Fruit fly (Drosophila melanogaster) whole organism, pupa: ENCODE results near the gene CG4186.

ENCODE experiments used
- CG10348 ChIP-seq: fragments of 200-800 bp; sonication (Bioruptor generic); IDR thresholded peaks from 2 replicates; pipeline ENCODE4 v1.3.6; 2022; ENCODE audit warnings: missing biosample characterization, missing genetic modification characterization
- CG12605 ChIP-seq: fragments of 200-800 bp; sonication (Bioruptor generic); IDR thresholded peaks from 2 replicates; pipeline ENCODE4 v1.3.6; 2022; ENCODE audit warnings: missing biosample characterization, missing genetic modification characterization
- CG13204 ChIP-seq: fragments of 200-800 bp; sonication (Bioruptor generic); optimal IDR thresholded peaks from 2 replicates; lab custom pipeline; 2018; ENCODE audit warnings: missing biosample characterization, mild to moderate bottlenecking, missing genetic modification characterization, moderate library complexity
- CG14655 ChIP-seq: fragments of 200-800 bp; sonication (Bioruptor generic); optimal IDR thresholded peaks from 3 replicates; lab custom pipeline; 2017; ENCODE audit warnings: mild to moderate bottlenecking, missing biosample characterization, missing genetic modification reagents, missing genetic modification characterization
- CG15710 ChIP-seq: fragments of 200-800 bp; sonication (Bioruptor generic); optimal IDR thresholded peaks from 2 replicates; lab custom pipeline; 2018; ENCODE audit warnings: missing biosample characterization, mild to moderate bottlenecking, missing genetic modification characterization, moderate library complexity
- CG17806 ChIP-seq: fragments of 200-800 bp; sonication (Bioruptor generic); optimal IDR thresholded peaks from 2 replicates; lab custom pipeline; 2018; ENCODE audit warnings: missing biosample characterization, mild to moderate bottlenecking, missing genetic modification characterization, moderate library complexity
- CG32121 ChIP-seq: fragments of 200-800 bp; sonication (Bioruptor generic); IDR thresholded peaks from 2 replicates; pipeline ENCODE4 v1.3.6; 2022; ENCODE audit warnings: missing biosample characterization, missing genetic modification characterization
- CG34367 ChIP-seq: fragments of 200-800 bp; sonication (Bioruptor generic); optimal IDR thresholded peaks from 2 replicates; lab custom pipeline; 2018; ENCODE audit warnings: missing biosample characterization, mild to moderate bottlenecking, missing genetic modification characterization
- CG4496 ChIP-seq: fragments of 200-800 bp; sonication (Bioruptor generic); IDR thresholded peaks from 3 replicates; pipeline ENCODE4 v1.3.6; 2022; ENCODE audit warnings: missing biosample characterization, missing genetic modification characterization
- CG8159 ChIP-seq: fragments of 200-800 bp; sonication (Bioruptor generic); optimal IDR thresholded peaks from 3 replicates; lab custom pipeline; 2018; ENCODE audit warnings: missing biosample characterization, mild to moderate bottlenecking, missing genetic modification characterization, moderate library complexity
- CG8301 ChIP-seq: fragments of 200-800 bp; sonication (Bioruptor generic); optimal IDR thresholded peaks from 2 replicates; lab custom pipeline; 2018; ENCODE audit warnings: missing biosample characterization, mild to moderate bottlenecking, missing genetic modification characterization
- CG9948 ChIP-seq: fragments of 200-800 bp; sonication (Bioruptor generic); optimal IDR thresholded peaks from 2 replicates; lab custom pipeline; 2018; ENCODE audit warnings: missing biosample characterization, mild to moderate bottlenecking, missing genetic modification characterization, moderate library complexity
- D1 ChIP-seq: fragments of 200-800 bp; sonication (Bioruptor generic); optimal IDR thresholded peaks from 2 replicates; lab custom pipeline; 2018; ENCODE audit warnings: missing biosample characterization, mild to moderate bottlenecking, missing genetic modification characterization, moderate library complexity
- EcR ChIP-seq: fragments of 200-800 bp; sonication (Bioruptor generic); optimal IDR thresholded peaks from 3 replicates; lab custom pipeline; 2019; ENCODE audit warnings: missing biosample characterization, missing genetic modification characterization, mild to moderate bottlenecking, moderate library complexity, missing genetic modification reagents
- Ets98B ChIP-seq: fragments of 200-800 bp; sonication (Bioruptor generic); IDR thresholded peaks from 2 replicates; pipeline ENCODE4 v1.3.6; 2022; ENCODE audit warnings: missing biosample characterization, missing genetic modification characterization
- Pif1A ChIP-seq: fragments of 200-800 bp; sonication (Bioruptor generic); optimal IDR thresholded peaks from 3 replicates; lab custom pipeline; 2016; ENCODE audit warnings: missing biosample characterization, missing genetic modification characterization
- Pif1B ChIP-seq: fragments of 200-800 bp; sonication (Bioruptor generic); optimal IDR thresholded peaks from 3 replicates; lab custom pipeline; 2016; ENCODE audit warnings: missing biosample characterization, missing genetic modification characterization
- Snoo ChIP-seq: fragments of 200-800 bp; sonication (Bioruptor generic); optimal IDR thresholded peaks from 3 replicates; lab custom pipeline; 2017; ENCODE audit warnings: missing biosample characterization, mild to moderate bottlenecking, missing genetic modification characterization, inconsistent platforms
- fd96Ca ChIP-seq: fragments of 200-800 bp; sonication (Bioruptor generic); IDR thresholded peaks from 3 replicates; pipeline ENCODE4 v1.3.6; 2022; ENCODE audit warnings: missing biosample characterization, missing genetic modification characterization
- gl ChIP-seq: fragments of 200-800 bp; sonication (Bioruptor generic); optimal IDR thresholded peaks from 2 replicates; lab custom pipeline; 2018; ENCODE audit warnings: missing biosample characterization, mild to moderate bottlenecking, missing genetic modification characterization
- rn ChIP-seq: fragments of 200-800 bp; sonication (Bioruptor generic); IDR thresholded peaks from 2 replicates; pipeline ENCODE4 v1.3.6; 2022; ENCODE audit warnings: missing biosample characterization, missing genetic modification characterization

The CG4186 gene

DNA sequence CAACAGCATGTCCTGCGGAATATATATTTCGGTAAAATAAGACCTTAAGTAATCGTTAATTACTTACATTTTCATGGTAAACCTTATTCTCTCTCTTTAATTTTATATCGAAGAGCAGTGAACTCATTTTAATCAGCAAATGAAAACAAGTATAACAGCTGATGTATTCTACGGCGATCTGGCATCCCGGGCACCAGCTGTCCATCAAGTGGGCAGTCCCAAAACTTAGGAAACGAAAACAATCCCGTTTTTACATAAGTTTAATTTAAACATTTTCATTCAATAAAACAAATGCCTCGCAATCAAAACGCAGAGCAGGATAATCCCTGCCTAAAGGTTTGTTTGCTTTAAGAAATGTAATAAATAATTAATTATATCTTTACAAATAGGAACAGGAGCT, at the start of gene CG4186, which contains the start of gene CG4074:
CG4186 (plus strand) TSS at position 237 of the 400 bp plus-strand sequence.
CG4074 (minus strand) TSS at position 151 of the 400 bp plus-strand sequence.
- TF ChIP-seq Pif1B (GFP tag; lab: Kevin White, UChicago): peak; percentile 24
- TF ChIP-seq fd96Ca (GFP tag; lab: Robert Waterston, UW): no peak
- TF ChIP-seq Snoo (tag; lab: Kevin White, UChicago): no peak
- TF ChIP-seq Pif1A (GFP tag; lab: Kevin White, UChicago): no peak
- no peak for TF ChIP-seq rn
- TF ChIP-seq CG9948 (tag; lab: Kevin White, UChicago): no peak
- TF ChIP-seq Ets98B (GFP tag; lab: Robert Waterston, UW): no peak
- TF ChIP-seq CG8301 (tag; lab: Kevin White, UChicago): no peak
- no peak for TF ChIP-seq gl (tag; lab: Kevin White, UChicago)
- no peak for TF ChIP-seq CG12605 (GFP tag; lab: Robert Waterston, UW)
- TF ChIP-seq CG34367: no peak
- TF ChIP-seq CG8159: no peak
- no peak for TF ChIP-seq CG17806 (tag; lab: Kevin White, UChicago)
- TF ChIP-seq CG4496 (GFP tag; lab: Robert Waterston, UW): no peak
- TF ChIP-seq EcR: peak; percentile 93
- peak; percentile 42 for TF ChIP-seq D1 (tag; lab: Kevin White, UChicago)
- TF ChIP-seq CG14655 (GFP tag; lab: Kevin White, UChicago): no peak
- no peak for TF ChIP-seq CG10348 (GFP tag; lab: Robert Waterston, UW)
- TF ChIP-seq CG15710 (tag; lab: Kevin White, UChicago): no peak

DNA sequence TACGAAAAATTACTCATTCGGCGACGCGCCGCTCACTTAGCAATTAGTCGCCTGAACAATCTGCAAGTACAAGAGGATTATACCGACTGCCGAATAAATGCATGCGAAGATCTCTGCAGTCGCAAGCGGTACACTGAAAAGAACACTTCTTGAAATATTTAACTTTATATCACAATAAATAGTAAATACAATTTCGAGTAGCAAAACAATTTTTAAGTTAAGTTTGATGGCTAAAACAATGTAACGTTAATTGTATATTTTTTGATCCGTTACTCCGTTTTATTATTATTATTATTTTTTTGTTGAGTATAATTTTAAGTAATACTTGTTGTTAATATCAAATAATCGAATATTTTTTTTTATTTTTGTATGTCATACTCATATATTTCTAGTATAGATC, 40.0 kb upstream of the CG4186 start:
- no peak for TF ChIP-seq CG10348 (GFP tag; lab: Robert Waterston, UW)
- peak; percentile 17 for TF ChIP-seq Snoo (tag; lab: Kevin White, UChicago)
- TF ChIP-seq D1 (tag; lab: Kevin White, UChicago): no peak
- TF ChIP-seq fd96Ca (GFP tag; lab: Robert Waterston, UW): no peak
- TF ChIP-seq CG4496 (GFP tag; lab: Robert Waterston, UW): no peak
- TF ChIP-seq rn: no peak
- TF ChIP-seq Pif1A (GFP tag; lab: Kevin White, UChicago): no peak
- TF ChIP-seq CG15710 (tag; lab: Kevin White, UChicago): no peak
- TF ChIP-seq CG32121 (GFP tag; lab: Robert Waterston, UW): no peak
- no peak for TF ChIP-seq Pif1B (GFP tag; lab: Kevin White, UChicago)
- no peak for TF ChIP-seq CG12605 (GFP tag; lab: Robert Waterston, UW)
- TF ChIP-seq EcR: no peak
- TF ChIP-seq CG14655 (GFP tag; lab: Kevin White, UChicago): no peak
- TF ChIP-seq CG8301 (tag; lab: Kevin White, UChicago): no peak
- TF ChIP-seq CG34367: no peak
- TF ChIP-seq CG9948 (tag; lab: Kevin White, UChicago): peak; percentile 15
- TF ChIP-seq CG8159: peak; percentile 20
- no peak for TF ChIP-seq CG13204 (GFP tag; lab: Kevin White, UChicago)
- TF ChIP-seq CG17806 (tag; lab: Kevin White, UChicago): no peak
- no peak for TF ChIP-seq Ets98B (GFP tag; lab: Robert Waterston, UW)
- no peak for TF ChIP-seq gl (tag; lab: Kevin White, UChicago)

DNA sequence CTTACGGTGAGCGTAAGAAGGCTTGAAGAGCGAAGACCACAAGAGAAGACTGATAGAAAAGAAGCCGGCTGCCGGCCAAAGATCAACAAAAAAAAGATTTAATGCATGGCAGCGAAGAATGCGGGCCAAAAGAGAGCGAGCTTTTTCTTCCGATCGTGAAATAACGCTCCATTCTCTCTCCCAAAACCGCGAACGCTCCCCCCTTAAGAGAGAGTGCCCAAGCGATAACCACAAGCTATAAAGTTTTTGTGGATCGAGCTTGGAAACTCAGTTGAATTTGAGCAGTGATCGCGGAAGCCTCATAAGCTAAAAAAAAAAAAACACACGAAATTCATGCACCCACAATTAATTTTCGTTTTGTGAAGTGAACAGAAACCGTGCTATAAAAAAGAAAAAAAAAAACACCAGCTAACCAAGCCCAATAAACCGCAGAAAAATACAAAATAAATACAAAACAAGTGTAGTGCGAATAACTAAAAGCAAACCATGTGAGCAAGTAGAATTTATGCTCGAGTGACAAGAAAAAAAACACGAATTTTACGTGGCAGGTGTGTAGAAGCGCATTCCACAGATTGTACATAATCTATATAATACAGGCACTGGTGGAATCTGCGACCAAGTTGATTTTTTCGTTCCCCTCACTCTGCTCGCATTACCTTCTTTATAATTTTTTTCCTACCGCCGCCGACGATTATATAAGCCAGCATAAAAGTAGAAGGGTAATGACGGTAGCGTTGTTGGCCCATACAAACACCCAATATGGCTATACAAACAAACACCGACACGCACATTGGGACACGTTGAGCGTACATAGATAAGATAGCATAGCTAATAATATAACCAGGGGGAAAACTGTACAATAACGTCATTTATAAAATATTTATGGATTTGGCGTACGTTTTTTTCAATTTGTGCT, 38.8 kb upstream of the CG4186 start, which contains the start of gene CG13252:
CG13252 (plus strand) TSS at position 269 of the 916 bp plus-strand sequence.
- TF ChIP-seq Pif1B (GFP tag; lab: Kevin White, UChicago) (no peak), CG10348 (GFP tag; lab: Robert Waterston, UW) (no peak), CG8301 (tag; lab: Kevin White, UChicago) (peak; percentile 3), fd96Ca (GFP tag; lab: Robert Waterston, UW) (peak; percentile 35; the same call in 1 of the 3 replicates), CG12605 (GFP tag; lab: Robert Waterston, UW) (peak; percentile 50; the same call in 1 of the 2 replicates), EcR (no peak), CG15710 (tag; lab: Kevin White, UChicago) (no peak), CG14655 (GFP tag; lab: Kevin White, UChicago) (no peak), gl (tag; lab: Kevin White, UChicago) (peak; percentile 24), Snoo (tag; lab: Kevin White, UChicago) (peak; percentile 40), Pif1A (GFP tag; lab: Kevin White, UChicago) (no peak), D1 (tag; lab: Kevin White, UChicago) (no peak), Ets98B (GFP tag; lab: Robert Waterston, UW) (peak; percentile 60), CG13204 (GFP tag; lab: Kevin White, UChicago) (no peak), CG34367 (no peak), CG8159 (peak; percentile 9), CG17806 (tag; lab: Kevin White, UChicago) (no peak), CG9948 (tag; lab: Kevin White, UChicago) (no peak), CG4496 (GFP tag; lab: Robert Waterston, UW) (peak; percentile 54; the same call in 2 of the 3 replicates), rn (no peak), CG32121 (GFP tag; lab: Robert Waterston, UW) (peak; percentile 72)

DNA sequence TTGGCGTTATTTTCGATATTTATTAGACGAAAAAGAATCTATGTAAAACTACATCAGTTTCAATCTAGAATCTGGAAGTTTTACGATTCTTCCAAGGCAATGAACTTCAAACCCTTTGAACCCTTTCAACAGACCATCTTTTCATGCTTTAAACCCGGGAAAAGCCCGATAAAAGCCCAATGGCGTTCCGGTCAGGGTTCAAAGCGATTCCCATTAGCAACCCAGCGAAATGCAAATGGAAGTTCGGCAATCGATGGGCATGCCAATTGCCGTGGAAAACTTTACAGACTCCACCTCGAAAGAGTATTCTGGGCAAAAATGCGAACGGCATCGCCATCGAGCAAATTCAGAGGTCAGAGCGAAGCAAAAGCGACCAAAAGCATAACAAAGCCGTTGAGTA, 36.9 kb upstream of the CG4186 start:
- TF ChIP-seq CG13204 (GFP tag; lab: Kevin White, UChicago) (no peak), Pif1A (GFP tag; lab: Kevin White, UChicago) (no peak), CG9948 (tag; lab: Kevin White, UChicago) (peak; percentile 4), CG4496 (GFP tag; lab: Robert Waterston, UW) (0 out of 3 replicates have a peak, but pooled peaks have one; percentile 28), CG8159 (peak; percentile 31)
